Worm (Caenorhabditis elegans): ENCODE results near the gene cest-2.2.

DNA sequence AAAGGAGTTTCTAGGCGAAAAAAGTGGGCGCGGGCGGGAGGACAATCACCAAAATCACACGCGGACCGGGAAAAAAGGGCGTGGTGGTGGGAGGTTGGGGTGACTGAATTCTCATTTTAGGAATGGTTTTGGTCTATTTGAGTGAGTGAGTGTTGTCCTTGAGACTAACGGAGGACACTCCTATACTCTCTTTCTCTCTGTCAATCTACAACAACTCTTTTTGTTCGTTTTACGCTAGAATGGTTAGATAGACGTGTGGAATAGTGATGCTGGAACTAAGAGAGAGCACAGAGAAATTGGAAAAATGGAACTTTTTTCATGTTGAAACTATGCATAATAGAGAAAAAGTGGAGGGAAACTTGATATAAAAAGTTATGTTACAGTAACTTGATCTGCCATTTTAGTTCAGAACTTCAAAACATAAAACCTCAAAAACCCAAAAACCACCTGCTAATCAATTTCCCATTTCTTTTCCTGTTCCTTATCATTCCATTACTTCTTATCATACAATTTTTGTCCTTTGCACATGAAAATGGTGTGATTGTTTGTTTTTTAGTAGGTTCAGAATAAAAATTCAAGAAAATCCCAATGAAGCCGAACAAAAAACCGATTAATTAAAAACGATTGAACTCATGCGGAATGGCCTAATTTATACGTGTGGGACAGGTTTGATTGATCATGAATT is 40.3 kb downstream of the cest-2.2 start:
- TF ChIP-seq nhr-28 (tag; optimal IDR thresholded peaks at IDR 0.05) (no peak), mls-2 (tag; optimal IDR thresholded peaks at IDR 0.05) (no peak), lsy-2 (tag; optimal IDR thresholded peaks at IDR 0.05) (no peak), mep-1 (tag; optimal IDR thresholded peaks at IDR 0.05) (no peak), ztf-11 (tag; optimal IDR thresholded peaks at IDR 0.05) (no peak), pha-4 (tag; optimal IDR thresholded peaks at IDR 0.05) (no peak), bed-3 (GFP tag; optimal IDR thresholded peaks at IDR 0.05) (no peak), nhr-2 (tag; optimal IDR thresholded peaks at IDR 0.05) (no peak), unc-62 (GFP tag; optimal IDR thresholded peaks at IDR 0.05) (no peak), unc-39 (tag; optimal IDR thresholded peaks at IDR 0.05) (no peak), cnd-1 (tag; optimal IDR thresholded peaks at IDR 0.05) (no peak), nhr-237 (tag; optimal IDR thresholded peaks at IDR 0.05) (no peak), snpc-4 (tag; optimal IDR thresholded peaks at IDR 0.05) (no peak)

All from whole organism, mixed stage, embryonic.